Worm (Caenorhabditis elegans) whole organism, L4/young adult: ENCODE measurements around the gene srbc-19.

Experiments
- W03F9.2 ChIP-seq: fragments of 150-350 bp; optimal IDR thresholded peaks from 2 replicates; lab custom pipeline; 2014; ENCODE audit warnings: missing biosample characterization, missing genetic modification characterization
- him-1 ChIP-seq: sonication (generic microtip); optimal IDR thresholded peaks from 2 replicates; lab custom pipeline; 2016; ENCODE audit warnings: missing genotype, missing genetic modification reagents, missing genetic modification characterization, missing compliant biosample characterization

DNA sequence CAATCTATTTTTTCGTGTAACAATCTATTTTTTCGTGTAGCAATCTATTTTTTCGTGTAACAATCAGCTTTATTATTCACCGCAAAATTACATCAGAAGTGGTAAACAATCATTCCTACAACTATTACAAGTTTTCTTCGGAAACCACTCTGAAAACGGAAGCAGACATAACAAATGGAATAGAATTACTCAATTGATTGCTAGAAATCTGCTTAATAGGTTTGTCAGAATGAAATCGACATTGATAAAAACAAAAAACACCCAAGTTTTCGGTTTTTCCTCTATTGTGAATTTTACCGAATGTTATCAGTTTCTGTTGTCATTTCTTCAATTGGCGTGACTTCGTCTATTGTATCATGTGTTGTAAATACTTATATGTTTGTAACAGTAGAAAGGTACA is 19.8 kb downstream of the srbc-19 start, which contains the start of gene srbc-20:
- TF ChIP-seq W03F9.2 (tag; lab: Kevin White, UChicago), result no peak
- no peak for TF ChIP-seq him-1
